Fruit fly (Drosophila melanogaster) whole organism, prepupa: ENCODE measurements around the gene CG9133.
A peak's percentile ranks its signal among the peaks of the same experiment; 100 is the strongest.
"Not testable (repeated sequence)": the region's sequence is repeated elsewhere in the genome, so short reads cannot be mapped to it uniquely, and the experiment has no call there.

ENCODE experiments used
- Blimp-1 ChIP-seq: fragments of 200-800 bp; sonication (Bioruptor generic); optimal IDR thresholded peaks from 3 replicates; lab custom pipeline; 2017; ENCODE audit warnings: missing biosample characterization, missing genetic modification characterization, mild to moderate bottlenecking, moderate library complexity, missing genetic modification reagents
- CG10631 ChIP-seq: fragments of 200-800 bp; sonication (Bioruptor generic); optimal IDR thresholded peaks from 2 replicates; lab custom pipeline; 2016; ENCODE audit warnings: missing biosample characterization, missing genetic modification characterization
- CG10669 ChIP-seq: fragments of 200-800 bp; sonication (Bioruptor generic); optimal IDR thresholded peaks from 3 replicates; lab custom pipeline; 2018; ENCODE audit warnings: missing biosample characterization, mild to moderate bottlenecking, missing genetic modification characterization, moderate library complexity
- CG11294 ChIP-seq: fragments of 200-800 bp; sonication (Bioruptor generic); IDR thresholded peaks from 2 replicates; pipeline ENCODE4 v1.3.6; 2022; ENCODE audit warnings: missing biosample characterization, missing genetic modification characterization
- CG11902 ChIP-seq: fragments of 200-800 bp; sonication (Bioruptor generic); optimal IDR thresholded peaks from 3 replicates; lab custom pipeline; 2016; ENCODE audit warnings: missing biosample characterization, missing genetic modification characterization
- CG15336 ChIP-seq: fragments of 200-800 bp; sonication (Bioruptor generic); IDR thresholded peaks from 2 replicates; pipeline ENCODE4 v1.3.6; 2022; ENCODE audit warnings: missing biosample characterization, missing genetic modification characterization
- CG1621 ChIP-seq: fragments of 200-800 bp; sonication (Bioruptor generic); optimal IDR thresholded peaks from 3 replicates; lab custom pipeline; 2018; ENCODE audit warnings: missing biosample characterization, mild to moderate bottlenecking, missing genetic modification characterization
- CG3032 ChIP-seq: fragments of 200-800 bp; optimal IDR thresholded peaks from 2 replicates; lab custom pipeline; 2019; ENCODE audit warnings: missing biosample characterization, mild to moderate bottlenecking, missing genetic modification characterization, moderate library complexity
- CG31627 ChIP-seq: fragments of 200-800 bp; sonication (Bioruptor generic); optimal IDR thresholded peaks from 3 replicates; lab custom pipeline; 2016; ENCODE audit warnings: missing biosample characterization, missing genetic modification characterization
- CG32006 ChIP-seq: fragments of 200-800 bp; sonication (Bioruptor generic); optimal IDR thresholded peaks from 3 replicates; lab custom pipeline; 2017; ENCODE audit warnings: missing biosample characterization, mild to moderate bottlenecking, missing genetic modification characterization
- CG34406 ChIP-seq: fragments of 200-800 bp; sonication (Bioruptor generic); optimal IDR thresholded peaks from 3 replicates; lab custom pipeline; 2016; ENCODE audit warnings: missing biosample characterization, missing genetic modification characterization
- CG4318 ChIP-seq: fragments of 200-800 bp; sonication (Bioruptor generic); optimal IDR thresholded peaks from 3 replicates; lab custom pipeline; 2017; ENCODE audit warnings: missing biosample characterization, mild to moderate bottlenecking, missing genetic modification characterization
- CG6163 ChIP-seq: fragments of 200-800 bp; sonication (Bioruptor generic); IDR thresholded peaks from 3 replicates; pipeline ENCODE4 v1.3.6; 2022; ENCODE audit warnings: missing biosample characterization, missing genetic modification characterization
- CG6276 ChIP-seq: fragments of 200-800 bp; sonication (Bioruptor generic); optimal IDR thresholded peaks from 2 replicates; lab custom pipeline; 2017; ENCODE audit warnings: missing biosample characterization, mild to moderate bottlenecking, missing genetic modification characterization
- CG6792 ChIP-seq: fragments of 200-800 bp; sonication (Bioruptor generic); optimal IDR thresholded peaks from 3 replicates; lab custom pipeline; 2016; ENCODE audit warnings: missing biosample characterization, missing genetic modification characterization
- CG6808 ChIP-seq: fragments of 200-800 bp; sonication (Bioruptor generic); optimal IDR thresholded peaks from 3 replicates; lab custom pipeline; 2017; ENCODE audit warnings: missing biosample characterization, missing genetic modification characterization, mild to moderate bottlenecking, moderate library complexity, missing genetic modification reagents
- CG6854 ChIP-seq: fragments of 200-800 bp; sonication (Bioruptor generic); optimal IDR thresholded peaks from 2 replicates; lab custom pipeline; 2017; ENCODE audit warnings: missing biosample characterization, mild to moderate bottlenecking, missing genetic modification characterization
- CG7368 ChIP-seq: fragments of 200-800 bp; sonication (Bioruptor generic); optimal IDR thresholded peaks from 3 replicates; lab custom pipeline; 2016; ENCODE audit warnings: missing biosample characterization, missing genetic modification characterization
- CG8319 ChIP-seq: fragments of 200-800 bp; sonication (Bioruptor generic); optimal IDR thresholded peaks from 3 replicates; lab custom pipeline; 2016; ENCODE audit warnings: missing biosample characterization, missing genetic modification characterization
- CG8632 ChIP-seq: fragments of 200-800 bp; sonication (Bioruptor generic); optimal IDR thresholded peaks from 3 replicates; lab custom pipeline; 2016; ENCODE audit warnings: missing biosample characterization, missing genetic modification characterization
- CG9139 ChIP-seq: fragments of 200-800 bp; sonication (Bioruptor generic); optimal IDR thresholded peaks from 3 replicates; lab custom pipeline; 2017; ENCODE audit warnings: missing biosample characterization, mild to moderate bottlenecking, missing genetic modification characterization
- Eip75B ChIP-seq: fragments of 200-800 bp; sonication (Bioruptor generic); optimal IDR thresholded peaks from 3 replicates; lab custom pipeline; 2016; ENCODE audit warnings: missing biosample characterization, missing genetic modification characterization
- Eip93F ChIP-seq: fragments of 200-800 bp; sonication (Bioruptor generic); optimal IDR thresholded peaks from 2 replicates; lab custom pipeline; 2016; ENCODE audit warnings: missing biosample characterization, mild to moderate bottlenecking, missing genetic modification characterization
- Ets21C ChIP-seq: fragments of 200-800 bp; sonication (Bioruptor generic); optimal IDR thresholded peaks from 3 replicates; lab custom pipeline; 2016; ENCODE audit warnings: missing biosample characterization, missing genetic modification characterization
- Ets96B ChIP-seq: fragments of 200-800 bp; optimal IDR thresholded peaks from 2 replicates; lab custom pipeline; 2019; ENCODE audit warnings: missing biosample characterization, mild to moderate bottlenecking, missing genetic modification characterization, moderate library complexity
- Gug ChIP-seq: fragments of 200-800 bp; sonication (Bioruptor generic); IDR thresholded peaks from 2 replicates; pipeline ENCODE4 v1.3.6; 2022; ENCODE audit warnings: missing biosample characterization, missing genetic modification characterization
- Hr4 ChIP-seq: fragments of 200-800 bp; sonication (Bioruptor generic); optimal IDR thresholded peaks from 3 replicates; lab custom pipeline; 2016; ENCODE audit warnings: missing biosample characterization, missing genetic modification characterization
- Lpt ChIP-seq: fragments of 200-800 bp; sonication (Bioruptor generic); optimal IDR thresholded peaks from 3 replicates; lab custom pipeline; 2016; ENCODE audit warnings: missing biosample characterization, missing genetic modification characterization
- Met ChIP-seq: fragments of 200-800 bp; sonication (Bioruptor generic); optimal IDR thresholded peaks from 3 replicates; lab custom pipeline; 2016; ENCODE audit warnings: missing biosample characterization, missing genetic modification characterization
- OdsH ChIP-seq: fragments of 200-800 bp; sonication (Bioruptor generic); optimal IDR thresholded peaks from 3 replicates; lab custom pipeline; 2016; ENCODE audit warnings: missing biosample characterization, missing genetic modification characterization
- Smox ChIP-seq: fragments of 200-800 bp; sonication (Bioruptor generic); optimal IDR thresholded peaks from 3 replicates; lab custom pipeline; 2016; ENCODE audit warnings: missing biosample characterization, missing genetic modification characterization
- Sox102F ChIP-seq: fragments of 200-800 bp; sonication (Bioruptor generic); optimal IDR thresholded peaks from 2 replicates; lab custom pipeline; 2016; ENCODE audit warnings: missing biosample characterization, mild to moderate bottlenecking, missing genetic modification characterization
- Sox14 ChIP-seq: fragments of 200-800 bp; sonication (Bioruptor generic); optimal IDR thresholded peaks from 3 replicates; lab custom pipeline; 2016; ENCODE audit warnings: missing biosample characterization, missing genetic modification characterization
- achi ChIP-seq: fragments of 200-800 bp; sonication (Bioruptor generic); optimal IDR thresholded peaks from 3 replicates; lab custom pipeline; 2016; ENCODE audit warnings: missing biosample characterization, missing genetic modification characterization
- dac ChIP-seq: fragments of 200-800 bp; sonication (Bioruptor generic); optimal IDR thresholded peaks from 2 replicates; lab custom pipeline; 2017; ENCODE audit warnings: missing biosample characterization, mild to moderate bottlenecking, missing genetic modification characterization
- dsx ChIP-seq: fragments of 200-800 bp; optimal IDR thresholded peaks from 3 replicates; lab custom pipeline; 2019; ENCODE audit warnings: missing biosample characterization, mild to moderate bottlenecking, missing genetic modification characterization, moderate library complexity; ENCODE audit not compliant: poor library complexity, severe bottlenecking
- eg ChIP-seq: fragments of 200-800 bp; sonication (Bioruptor generic); IDR thresholded peaks from 3 replicates; pipeline ENCODE4 v1.3.6; 2022; ENCODE audit warnings: missing biosample characterization, missing genetic modification characterization
- esn ChIP-seq: fragments of 200-800 bp; sonication (Bioruptor generic); optimal IDR thresholded peaks from 2 replicates; lab custom pipeline; 2016; ENCODE audit warnings: missing biosample characterization, mild to moderate bottlenecking, missing genetic modification characterization, moderate library complexity
- fd85E ChIP-seq: fragments of 200-800 bp; sonication (Bioruptor generic); optimal IDR thresholded peaks from 3 replicates; lab custom pipeline; 2016; ENCODE audit warnings: missing biosample characterization, missing genetic modification characterization
- fkh ChIP-seq: fragments of 200-800 bp; sonication (Bioruptor generic); optimal IDR thresholded peaks from 3 replicates; lab custom pipeline; 2017; ENCODE audit warnings: missing biosample characterization, mild to moderate bottlenecking, missing genetic modification characterization, moderate library complexity
- net ChIP-seq: fragments of 200-800 bp; sonication (Bioruptor generic); optimal IDR thresholded peaks from 3 replicates; lab custom pipeline; 2016; ENCODE audit warnings: missing biosample characterization, missing genetic modification characterization
- pdm3 ChIP-seq: fragments of 200-800 bp; sonication (Bioruptor generic); optimal IDR thresholded peaks from 3 replicates; lab custom pipeline; 2016; ENCODE audit warnings: missing biosample characterization, missing genetic modification characterization
- salr ChIP-seq, 2 experiments: fragments of 200-800 bp; sonication (Bioruptor generic); optimal IDR thresholded peaks; 3 replicates each; lab custom pipeline; 2016 to 2018; ENCODE audit warnings: missing biosample characterization in 2 of 2, missing genetic modification characterization in 2 of 2, mild to moderate bottlenecking in 1 of 2
- spab ChIP-seq: fragments of 200-800 bp; sonication (Bioruptor generic); optimal IDR thresholded peaks from 2 replicates; lab custom pipeline; 2017; ENCODE audit warnings: missing biosample characterization, mild to moderate bottlenecking, missing genetic modification characterization, missing genetic modification reagents
- ss ChIP-seq, 2 experiments: fragments of 200-800 bp; sonication (Bioruptor generic); optimal IDR thresholded peaks; 2 replicates in 1 of 2; 3 replicates in 1 of 2; lab custom pipeline; 2017 to 2018; ENCODE audit warnings: mild to moderate bottlenecking in 2 of 2, missing biosample characterization in 2 of 2, missing genetic modification characterization in 2 of 2, moderate library complexity in 1 of 2
- svp ChIP-seq: fragments of 200-800 bp; sonication (Bioruptor generic); peaks from one replicate; lab custom pipeline; 2016; ENCODE audit warnings: missing biosample characterization, missing genetic modification characterization
- vri ChIP-seq: fragments of 200-800 bp; sonication (Bioruptor generic); optimal IDR thresholded peaks from 3 replicates; lab custom pipeline; 2016; ENCODE audit warnings: missing biosample characterization, mild to moderate bottlenecking, missing genetic modification characterization

The CG9133 gene

dm6 chr3L:1245810-1246209 is 6.0 kb upstream of the CG9133 start, which contains the start of gene Klp61F:
TSS of gene Klp61F (minus strand) at chr3L:1245910.
- TF ChIP-seq CG6854, Eip75B, CG31627 (GFP tag; lab: Kevin White, UChicago): not testable (repeated sequence)

dm6 chr3L:1246823-1247222 is 5.0 kb upstream of the CG9133 start, which contains the start of gene CG32318:
TSS of gene CG32318 (minus strand) at chr3L:1246923.
- TF ChIP-seq CG3032 (tag; lab: Kevin White, UChicago); CG10631 (GFP tag; lab: Kevin White, UChicago); Smox: not testable (repeated sequence)

- TF ChIP-seq CG8319 (GFP tag; lab: Kevin White, UChicago) (no peak), Lpt (no peak), OdsH (GFP tag; lab: Kevin White, UChicago) (no peak), svp (GFP tag; lab: Kevin White, UChicago) (peak; percentile 81), CG8632 (GFP tag; lab: Kevin White, UChicago) (no peak), fd85E (no peak), net (GFP tag; lab: Kevin White, UChicago) (no peak), CG11294 (no peak), Ets21C (GFP tag; lab: Kevin White, UChicago) (peak; percentile 48), CG32006 (peak; percentile 35), Hr4 (GFP tag; lab: Kevin White, UChicago) (no peak), CG6808 (GFP tag; lab: Kevin White, UChicago) (no peak), achi (GFP tag; lab: Kevin White, UChicago) (peak; percentile 14), ss (GFP tag; optimal IDR thresholded peaks at IDR 0.05; lab: Kevin White, UChicago) (no peak), dac (no peak), Gug (GFP tag; lab: Robert Waterston, UW) (no peak), Eip93F (no peak), salr (GFP tag; optimal IDR thresholded peaks at IDR 0.05; lab: Kevin White, UChicago) (no peak), CG7368 (no peak), Blimp-1 (no peak), CG4318 (no peak), vri (no peak), pdm3 (peak; percentile 50), Met (peak; percentile 24), esn (peak; percentile 48), CG6163 (GFP tag; lab: Robert Waterston, UW) (no peak), dsx (GFP tag; lab: Kevin White, UChicago) (no peak), CG15336 (no peak), CG6276 (no peak), CG6854 (GFP tag; lab: Kevin White, UChicago) (no peak), spab (GFP tag; lab: Kevin White, UChicago) (no peak), CG1621 (no peak), fkh (GFP tag; lab: Kevin White, UChicago) (no peak), CG6792 (no peak), CG34406 (GFP tag; lab: Kevin White, UChicago) (peak; percentile 7), CG11902 (GFP tag; lab: Kevin White, UChicago) (peak; percentile 32), CG10669 (no peak), Smox (no peak), Sox102F (no peak), Ets96B (tag; lab: Kevin White, UChicago) (no peak), CG9139 (GFP tag; lab: Kevin White, UChicago) (no peak), eg (GFP tag; lab: Robert Waterston, UW) (no peak), Sox14 (GFP tag; lab: Kevin White, UChicago) (peak; percentile 57)
These were observed 4.1 kb upstream of the CG9133 start, which contains the start of the genes Psf1 and Sac1 for dm6 chr3L:1247627-1248295. TSS of gene Psf1 (minus strand) at chr3L:1247677. TSS of gene Sac1 (plus strand) at chr3L:1247817.
